Worm (Caenorhabditis elegans) whole organism, late embryonic: ENCODE results near the gene ZK1067.4.

Source experiments
- ceh-24 ChIP-seq: sonication (generic microtip); optimal IDR thresholded peaks from 2 replicates; lab custom pipeline; 2016; ENCODE audit warnings: mild to moderate bottlenecking, missing genetic modification characterization, missing compliant biosample characterization
- ceh-9 ChIP-seq: sonication (generic microtip); optimal IDR thresholded peaks from 2 replicates; lab custom pipeline; 2016; ENCODE audit warnings: mild to moderate bottlenecking, missing genetic modification characterization, inconsistent platforms, missing compliant biosample characterization
- dve-1 ChIP-seq: sonication (generic microtip); optimal IDR thresholded peaks from 2 replicates; lab custom pipeline; 2017; ENCODE audit warnings: antibody characterized with exemption, mild to moderate bottlenecking, missing genetic modification characterization, missing compliant biosample characterization
- elt-2 ChIP-seq: sonication (generic microtip); optimal IDR thresholded peaks from 2 replicates; lab custom pipeline; 2016; ENCODE audit warnings: missing genetic modification reagents, missing genetic modification characterization, missing compliant biosample characterization
- nhr-11 ChIP-seq: fragments of 150-350 bp; optimal IDR thresholded peaks from 2 replicates; lab custom pipeline; 2014; ENCODE audit warnings: missing biosample characterization, missing genetic modification characterization
- pax-1 ChIP-seq: fragments of 150-350 bp; optimal IDR thresholded peaks from 2 replicates; lab custom pipeline; 2014; ENCODE audit warnings: missing biosample characterization, missing genetic modification characterization
- pqm-1 ChIP-seq: sonication (generic microtip); optimal IDR thresholded peaks from 2 replicates; lab custom pipeline; 2016; ENCODE audit warnings: missing genetic modification characterization, missing compliant biosample characterization

- TF ChIP-seq pqm-1 (tag; lab: Kevin White, UChicago) = no peak
- TF ChIP-seq pax-1 = no peak
- TF ChIP-seq elt-2 (tag; lab: Kevin White, UChicago) = no peak
- TF ChIP-seq dve-1 (tag; lab: Kevin White, UChicago) = no peak
- TF ChIP-seq nhr-11 (tag; lab: Kevin White, UChicago) = no peak
- no peak for TF ChIP-seq ceh-9 (tag; lab: Kevin White, UChicago)
- no peak for TF ChIP-seq ceh-24
Observed at ce11 chrII:9232923-9233322, 22.7 kb downstream of the ZK1067.4 start, which contains the start of gene T26C5.2.
